Worm (Caenorhabditis elegans) whole organism, late embryonic: ENCODE measurements around the gene R11G1.2.

ENCODE experiments used
- Y22D7AL.16 ChIP-seq: sonication (generic microtip); optimal IDR thresholded peaks from 2 replicates; lab custom pipeline; 2016; ENCODE audit warnings: missing genetic modification characterization, missing compliant biosample characterization
- ama-1 ChIP-seq: fragments of 150-350 bp; optimal IDR thresholded peaks from 2 replicates; lab custom pipeline; 2014
- ceh-22 ChIP-seq: sonication (generic microtip); optimal IDR thresholded peaks from 2 replicates; lab custom pipeline; 2017; ENCODE audit warnings: missing biosample characterization, missing genetic modification characterization
- ceh-48 ChIP-seq: sonication (generic microtip); optimal IDR thresholded peaks from 2 replicates; lab custom pipeline; 2016; ENCODE audit warnings: missing genetic modification characterization, inconsistent platforms, missing compliant biosample characterization
- elt-4 ChIP-seq: sonication (generic microtip); optimal IDR thresholded peaks from 2 replicates; lab custom pipeline; 2016; ENCODE audit warnings: missing genetic modification characterization, missing compliant biosample characterization
- lim-6 ChIP-seq: sonication (generic microtip); optimal IDR thresholded peaks from 2 replicates; lab custom pipeline; 2016; ENCODE audit warnings: missing genetic modification characterization, missing compliant biosample characterization
- pha-4 ChIP-seq: fragments of 150-350 bp; optimal IDR thresholded peaks from 2 replicates; lab custom pipeline; 2018; ENCODE audit warnings: missing biosample characterization, missing genetic modification reagents, missing genetic modification characterization
- rnt-1 ChIP-seq: sonication (generic microtip); optimal IDR thresholded peaks from 2 replicates; lab custom pipeline; 2016; ENCODE audit warnings: missing genetic modification characterization, missing compliant biosample characterization
- ttx-3 ChIP-seq: sonication (generic microtip); optimal IDR thresholded peaks from 2 replicates; lab custom pipeline; 2016; ENCODE audit warnings: missing genetic modification reagents, missing genetic modification characterization, missing compliant biosample characterization

DNA sequence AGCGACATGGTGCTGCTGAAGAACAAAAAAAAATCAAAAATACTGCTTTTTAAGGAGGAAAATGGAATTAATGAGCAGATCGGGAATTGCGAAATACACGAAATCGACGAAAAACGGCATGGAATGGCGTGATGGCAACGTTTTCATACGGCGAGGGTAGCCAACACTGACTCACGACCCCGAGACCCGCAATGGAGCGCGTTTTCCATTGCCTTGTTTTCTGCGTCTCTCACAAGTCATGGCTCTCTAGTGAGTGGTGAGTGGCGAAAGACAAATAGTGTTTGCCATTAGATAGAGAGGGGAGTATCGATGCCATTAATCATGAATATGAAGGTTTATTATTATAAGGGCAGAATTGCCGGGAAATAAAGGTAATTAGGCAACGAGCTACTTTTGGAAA, 44.7 kb upstream of the R11G1.2 start, which contains the start of gene C18B2.4:
- TF ChIP-seq ama-1 (lab: Kevin White, UChicago) = no peak
- no peak for TF ChIP-seq elt-4 (tag; lab: Kevin White, UChicago)
- TF ChIP-seq lim-6 = no peak
- TF ChIP-seq ceh-48 = no peak
- TF ChIP-seq ceh-22 (tag; lab: Kevin White, UChicago) = no peak
- TF ChIP-seq pha-4 (tag; lab: Kevin White, UChicago) = no peak
- no peak for TF ChIP-seq Y22D7AL.16
- no peak for TF ChIP-seq rnt-1
- no peak for TF ChIP-seq ttx-3 (tag; lab: Kevin White, UChicago)
